Worm (Caenorhabditis elegans) whole organism, late embryonic: ENCODE measurements around the gene F07C6.6.

Source experiments
- C38D4.7 ChIP-seq: fragments of 200-800 bp; sonication (Bioruptor generic); optimal IDR thresholded peaks from 2 replicates; lab custom pipeline; 2018; ENCODE audit warnings: mild to moderate bottlenecking, missing genetic modification characterization, moderate library complexity, missing compliant biosample characterization
- K02D7.2 ChIP-seq: sonication (generic microtip); optimal IDR thresholded peaks from 2 replicates; lab custom pipeline; 2017; ENCODE audit warnings: mild to moderate bottlenecking, missing genetic modification characterization, missing compliant biosample characterization
- ama-1 ChIP-seq: fragments of 150-350 bp; optimal IDR thresholded peaks from 2 replicates; lab custom pipeline; 2014
- ceh-14 ChIP-seq: sonication (generic microtip); optimal IDR thresholded peaks from 2 replicates; lab custom pipeline; 2016; ENCODE audit warnings: missing genotype, missing genetic modification characterization, missing compliant biosample characterization
- ceh-18 ChIP-seq: sonication (generic microtip); optimal IDR thresholded peaks from 2 replicates; lab custom pipeline; 2016; ENCODE audit warnings: missing genetic modification characterization, missing compliant biosample characterization
- ceh-19 ChIP-seq: fragments of 200-800 bp; sonication (Bioruptor generic); optimal IDR thresholded peaks from 2 replicates; lab custom pipeline; 2018; ENCODE audit warnings: mild to moderate bottlenecking, missing genetic modification characterization, missing compliant biosample characterization
- ceh-22 ChIP-seq: sonication (generic microtip); optimal IDR thresholded peaks from 2 replicates; lab custom pipeline; 2017; ENCODE audit warnings: missing biosample characterization, missing genetic modification characterization
- ceh-31 ChIP-seq: sonication (generic microtip); optimal IDR thresholded peaks from 2 replicates; lab custom pipeline; 2016; ENCODE audit warnings: missing genetic modification characterization, missing compliant biosample characterization
- ceh-45 ChIP-seq: fragments of 200-800 bp; sonication (Bioruptor generic); IDR thresholded peaks from 2 replicates; pipeline ENCODE4 v1.3.6; 2022; ENCODE audit warnings: missing genetic modification reagents, missing genetic modification characterization, missing compliant biosample characterization
- ceh-6 ChIP-seq: fragments of 200-800 bp; sonication (Bioruptor generic); optimal IDR thresholded peaks from 2 replicates; lab custom pipeline; 2018; ENCODE audit warnings: mild to moderate bottlenecking, missing genetic modification characterization, missing compliant biosample characterization
- dmd-4 ChIP-seq: sonication (generic microtip); optimal IDR thresholded peaks from 2 replicates; lab custom pipeline; 2016; ENCODE audit warnings: borderline replicate concordance, missing genetic modification characterization, missing compliant biosample characterization
- fax-1 ChIP-seq: sonication (generic microtip); optimal IDR thresholded peaks from 2 replicates; lab custom pipeline; 2016; ENCODE audit warnings: missing genotype, missing genetic modification characterization, missing compliant biosample characterization
- fkh-10 ChIP-seq: fragments of 150-350 bp; optimal IDR thresholded peaks from 2 replicates; lab custom pipeline; 2014; ENCODE audit warnings: missing biosample characterization, missing genetic modification reagents, missing genetic modification characterization
- hlh-13 ChIP-seq: fragments of 200-800 bp; sonication (Bioruptor generic); optimal IDR thresholded peaks from 2 replicates; lab custom pipeline; 2018; ENCODE audit warnings: mild to moderate bottlenecking, missing genetic modification characterization, missing compliant biosample characterization
- hlh-15 ChIP-seq: sonication (generic microtip); optimal IDR thresholded peaks from 2 replicates; lab custom pipeline; 2016; ENCODE audit warnings: missing genetic modification characterization, missing compliant biosample characterization
- hlh-30 ChIP-seq: sonication (generic microtip); optimal IDR thresholded peaks from 2 replicates; lab custom pipeline; 2017; ENCODE audit warnings: antibody characterized with exemption, missing genetic modification characterization, missing compliant biosample characterization; ENCODE audit not compliant: insufficient read depth
- hlh-8 ChIP-seq: sonication (generic microtip); optimal IDR thresholded peaks from 2 replicates; lab custom pipeline; 2016; ENCODE audit warnings: missing genotype, missing genetic modification characterization, missing compliant biosample characterization
- mec-3 ChIP-seq: sonication (generic microtip); optimal IDR thresholded peaks from 2 replicates; lab custom pipeline; 2016; ENCODE audit warnings: borderline replicate concordance, missing genetic modification characterization, missing compliant biosample characterization
- nfya-1 ChIP-seq: sonication (generic microtip); optimal IDR thresholded peaks from 2 replicates; lab custom pipeline; 2017; ENCODE audit warnings: missing genetic modification characterization, mild to moderate bottlenecking, missing compliant biosample characterization, antibody characterized with exemption, moderate library complexity
- nhr-11 ChIP-seq: fragments of 150-350 bp; optimal IDR thresholded peaks from 2 replicates; lab custom pipeline; 2014; ENCODE audit warnings: missing biosample characterization, missing genetic modification characterization
- pag-3 ChIP-seq: sonication (generic microtip); optimal IDR thresholded peaks from 2 replicates; lab custom pipeline; 2016; ENCODE audit warnings: missing compliant biosample characterization, missing genetic modification characterization, borderline replicate concordance
- pqm-1 ChIP-seq: sonication (generic microtip); optimal IDR thresholded peaks from 2 replicates; lab custom pipeline; 2016; ENCODE audit warnings: missing genetic modification characterization, missing compliant biosample characterization
- rnt-1 ChIP-seq: sonication (generic microtip); optimal IDR thresholded peaks from 2 replicates; lab custom pipeline; 2016; ENCODE audit warnings: missing genetic modification characterization, missing compliant biosample characterization
- sox-2 ChIP-seq: fragments of 200-800 bp; sonication (Bioruptor generic); IDR thresholded peaks from 2 replicates; pipeline ENCODE4 v1.3.6; 2022; ENCODE audit warnings: missing genetic modification reagents, missing genetic modification characterization, missing compliant biosample characterization
- sox-4 ChIP-seq: sonication (generic microtip); optimal IDR thresholded peaks from 2 replicates; lab custom pipeline; 2017; ENCODE audit warnings: mild to moderate bottlenecking, missing genetic modification characterization, inconsistent platforms, missing compliant biosample characterization
- syd-9 ChIP-seq: sonication (generic microtip); optimal IDR thresholded peaks from 2 replicates; lab custom pipeline; 2016; ENCODE audit warnings: mild to moderate bottlenecking, missing genetic modification characterization, moderate library complexity, missing compliant biosample characterization
- ttx-3 ChIP-seq: sonication (generic microtip); optimal IDR thresholded peaks from 2 replicates; lab custom pipeline; 2016; ENCODE audit warnings: missing genetic modification reagents, missing genetic modification characterization, missing compliant biosample characterization
- unc-55 ChIP-seq: sonication (generic microtip); optimal IDR thresholded peaks from 2 replicates; lab custom pipeline; 2017; ENCODE audit warnings: missing biosample characterization, missing genetic modification reagents, missing genetic modification characterization
- ztf-16 ChIP-seq: sonication (generic microtip); optimal IDR thresholded peaks from 2 replicates; lab custom pipeline; 2017; ENCODE audit warnings: missing genetic modification characterization, missing compliant biosample characterization

F07C6.6 gene

DNA sequence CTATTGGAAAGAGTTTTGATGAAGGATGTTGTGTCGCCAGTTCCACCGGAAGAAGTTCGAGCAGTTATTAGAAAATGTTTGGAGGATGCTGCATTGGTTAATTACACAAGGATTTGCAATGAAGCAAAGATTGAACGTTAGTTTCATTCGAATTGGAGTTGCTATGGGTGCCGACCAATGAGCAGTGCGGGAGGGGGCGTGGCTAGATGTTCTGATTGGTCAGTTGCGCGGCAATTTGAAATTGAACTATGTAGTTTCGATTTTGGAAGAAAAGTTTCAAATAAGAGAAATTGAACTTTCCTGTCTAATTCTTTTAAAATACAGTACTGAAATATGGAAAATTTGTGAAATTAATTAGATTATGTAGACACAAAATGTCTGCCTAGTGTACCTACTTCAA, 9.4 kb upstream of the F07C6.6 start:
- TF ChIP-seq nfya-1 (tag; lab: Kevin White, UChicago) (peak; percentile 61), hlh-30 (no peak)

DNA sequence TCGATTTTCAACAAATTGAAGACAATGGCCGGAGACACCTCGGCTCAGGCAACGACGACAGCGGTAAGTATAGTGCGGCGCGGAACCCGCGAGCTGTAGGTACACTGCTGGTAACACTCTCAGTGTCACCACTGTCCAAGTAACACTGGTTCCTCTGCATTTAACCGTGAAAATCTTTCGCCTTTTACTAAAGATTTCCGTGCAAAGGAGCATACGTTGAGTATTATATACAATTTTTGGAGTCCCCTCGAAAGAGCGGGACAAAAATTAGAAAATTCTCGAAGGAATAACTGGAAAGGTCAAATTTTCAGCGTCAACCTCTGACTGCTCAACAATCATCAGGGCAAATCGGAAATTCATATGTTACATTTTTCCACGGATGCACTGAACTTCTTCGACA, 6.6 kb upstream of the F07C6.6 start:
- no peak for TF ChIP-seq C38D4.7

DNA sequence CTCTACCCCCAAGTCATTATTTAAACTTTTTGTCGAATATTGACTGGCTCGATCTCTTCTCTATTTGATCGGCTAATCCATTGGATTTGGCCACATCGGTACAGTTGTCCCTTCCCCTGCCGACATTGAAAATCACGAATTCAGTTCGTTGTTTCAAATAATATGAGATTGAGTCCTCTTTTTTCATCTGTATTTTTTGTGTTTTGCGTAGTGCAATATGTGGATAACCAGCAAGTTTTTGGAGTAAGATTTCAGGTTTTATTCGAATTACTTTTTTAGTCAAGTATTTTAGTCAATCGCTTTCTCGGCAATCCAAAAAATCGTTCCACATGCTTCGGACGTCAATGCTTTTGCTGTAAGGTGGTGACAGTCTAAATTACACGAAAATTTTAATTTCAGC, 3.5 kb upstream of the F07C6.6 start, which contains the start of gene F07C6.3:
F07C6.3 (plus strand) TSS at position 148 of the 400 bp plus-strand sequence.
- TF ChIP-seq ceh-19 (GFP tag; lab: Kevin White, UChicago) (no peak), hlh-13 (no peak), pqm-1 (tag; lab: Kevin White, UChicago) (no peak), hlh-15 (no peak), ceh-45 (GFP tag; lab: Robert Waterston, UW) (no peak), fax-1 (tag; lab: Kevin White, UChicago) (no peak), dmd-4 (tag; lab: Kevin White, UChicago) (no peak)

DNA sequence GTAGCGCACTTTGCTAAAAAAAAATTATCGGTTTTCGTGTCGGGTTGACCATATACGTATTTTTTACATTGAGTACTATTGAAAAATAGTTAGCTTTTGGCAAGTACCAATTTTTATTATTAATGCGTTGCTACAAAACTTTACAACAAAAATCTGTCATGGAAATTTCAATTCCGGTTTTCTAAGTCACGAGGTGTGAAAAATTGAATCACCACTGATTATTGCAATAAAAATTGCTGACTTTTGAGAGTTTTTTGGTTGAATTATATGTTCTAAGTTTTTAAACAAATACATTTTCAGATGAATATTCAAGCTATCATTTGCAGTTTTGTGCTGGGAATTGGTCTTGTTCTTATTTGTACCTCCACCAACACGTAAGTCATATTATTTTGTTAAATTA, 1.7 kb upstream of the F07C6.6 start, which contains the start of gene F07C6.2:
F07C6.2 (plus strand) TSS at position 301 of the 400 bp plus-strand sequence.
- no peak for TF ChIP-seq K02D7.2 (tag; lab: Kevin White, UChicago)
- no peak for TF ChIP-seq ceh-14 (tag; lab: Kevin White, UChicago)
- no peak for TF ChIP-seq sox-4 (tag; lab: Kevin White, UChicago)
- TF ChIP-seq mec-3 (tag; lab: Kevin White, UChicago): no peak
- TF ChIP-seq fkh-10 (GFP tag; lab: Kevin White, UChicago): no peak
- no peak for TF ChIP-seq ama-1 (lab: Kevin White, UChicago)
- TF ChIP-seq pqm-1 (tag; lab: Kevin White, UChicago): no peak
- TF ChIP-seq ceh-31 (tag; lab: Kevin White, UChicago): no peak
- no peak for TF ChIP-seq rnt-1 (tag; lab: Kevin White, UChicago)

DNA sequence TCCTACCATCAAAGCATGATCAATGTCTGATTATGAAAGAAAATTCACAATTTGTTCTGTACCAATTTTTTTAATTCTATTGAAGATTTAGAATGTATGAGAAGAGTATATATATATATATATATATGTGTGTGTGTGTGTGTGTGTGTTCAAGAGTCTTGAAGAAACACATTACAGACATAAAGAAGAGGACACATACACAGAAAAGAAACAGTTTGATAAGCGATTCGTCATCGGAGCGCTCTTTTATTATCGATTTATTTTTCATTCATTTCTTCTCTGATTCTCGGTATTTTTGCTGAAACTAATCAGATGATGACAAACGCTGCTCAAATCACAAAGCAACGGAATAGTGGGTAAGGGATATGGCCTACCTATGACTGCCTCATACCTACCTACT, 1.0 kb downstream of the F07C6.6 start, which contains the start of gene pin-2:
pin-2 (plus strand) TSS at position 227 of the 400 bp plus-strand sequence.
- TF ChIP-seq ceh-22 (tag; lab: Kevin White, UChicago): no peak
- TF ChIP-seq rnt-1 (tag; lab: Kevin White, UChicago): no peak
- no peak for TF ChIP-seq ceh-18 (tag; lab: Kevin White, UChicago)
- no peak for TF ChIP-seq sox-4 (tag; lab: Kevin White, UChicago)
- no peak for TF ChIP-seq ceh-19 (GFP tag; lab: Kevin White, UChicago)
- TF ChIP-seq ztf-16 (tag; lab: Kevin White, UChicago): no peak
- no peak for TF ChIP-seq syd-9
- TF ChIP-seq ceh-6 (GFP tag; lab: Kevin White, UChicago): no peak

DNA sequence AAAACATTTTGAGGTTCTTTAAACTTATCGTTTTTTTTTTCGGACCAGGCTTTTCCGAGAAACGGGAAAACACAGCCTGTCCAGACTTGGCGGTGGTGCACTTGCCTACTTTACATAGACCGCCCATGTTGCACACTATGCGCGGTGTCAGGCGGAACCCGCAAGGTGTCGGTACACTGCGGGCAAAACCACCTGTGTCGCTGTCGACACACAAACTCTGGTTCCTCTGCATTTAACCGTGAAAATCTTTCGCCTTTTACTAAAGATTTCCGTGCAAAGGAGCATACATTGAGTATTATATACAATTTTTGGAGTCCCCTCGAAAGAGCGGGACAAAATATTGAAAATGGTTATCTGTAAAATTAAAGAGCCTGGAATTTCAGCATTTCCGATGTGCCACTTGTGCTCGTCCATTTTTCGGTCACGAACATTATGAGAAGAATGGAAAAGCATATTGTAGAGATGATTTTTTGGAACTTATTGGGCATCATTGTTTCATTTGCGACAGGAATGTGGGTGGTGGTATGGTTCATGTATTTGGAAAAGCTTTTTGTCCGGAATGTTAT, 2.9 kb downstream of the F07C6.6 start:
- no peak for TF ChIP-seq unc-55 (GFP tag; lab: Kevin White, UChicago)
- TF ChIP-seq hlh-13: no peak
- TF ChIP-seq hlh-8 (tag; lab: Kevin White, UChicago): no peak
- TF ChIP-seq pag-3 (tag; lab: Kevin White, UChicago): no peak
- no peak for TF ChIP-seq sox-2 (GFP tag; lab: Robert Waterston, UW)
- TF ChIP-seq ceh-45 (GFP tag; lab: Robert Waterston, UW): no peak
- no peak for TF ChIP-seq ttx-3 (tag; lab: Kevin White, UChicago)
- TF ChIP-seq nfya-1 (tag; lab: Kevin White, UChicago): no peak
- no peak for TF ChIP-seq pqm-1 (tag; lab: Kevin White, UChicago)
- TF ChIP-seq nhr-11 (tag; lab: Kevin White, UChicago): no peak
